Fruit fly (Drosophila melanogaster) whole organism, prepupa: ENCODE results near the gene CG8460.
A peak's percentile ranks its signal among the peaks of the same experiment; 100 is the strongest.

Experiments
- Blimp-1 ChIP-seq: fragments of 200-800 bp; sonication (Bioruptor generic); optimal IDR thresholded peaks from 3 replicates; lab custom pipeline; 2017; ENCODE audit warnings: missing biosample characterization, missing genetic modification characterization, mild to moderate bottlenecking, moderate library complexity, missing genetic modification reagents
- CG10631 ChIP-seq: fragments of 200-800 bp; sonication (Bioruptor generic); optimal IDR thresholded peaks from 2 replicates; lab custom pipeline; 2016; ENCODE audit warnings: missing biosample characterization, missing genetic modification characterization
- CG10669 ChIP-seq: fragments of 200-800 bp; sonication (Bioruptor generic); optimal IDR thresholded peaks from 3 replicates; lab custom pipeline; 2018; ENCODE audit warnings: missing biosample characterization, mild to moderate bottlenecking, missing genetic modification characterization, moderate library complexity
- CG15336 ChIP-seq: fragments of 200-800 bp; sonication (Bioruptor generic); IDR thresholded peaks from 2 replicates; pipeline ENCODE4 v1.3.6; 2022; ENCODE audit warnings: missing biosample characterization, missing genetic modification characterization
- CG16779 ChIP-seq: fragments of 200-800 bp; sonication (Bioruptor generic); optimal IDR thresholded peaks from 3 replicates; lab custom pipeline; 2017; ENCODE audit warnings: missing biosample characterization, mild to moderate bottlenecking, missing genetic modification characterization
- CG32006 ChIP-seq: fragments of 200-800 bp; sonication (Bioruptor generic); optimal IDR thresholded peaks from 3 replicates; lab custom pipeline; 2017; ENCODE audit warnings: missing biosample characterization, mild to moderate bottlenecking, missing genetic modification characterization
- CG4318 ChIP-seq: fragments of 200-800 bp; sonication (Bioruptor generic); optimal IDR thresholded peaks from 3 replicates; lab custom pipeline; 2017; ENCODE audit warnings: missing biosample characterization, mild to moderate bottlenecking, missing genetic modification characterization
- CG6854 ChIP-seq: fragments of 200-800 bp; sonication (Bioruptor generic); optimal IDR thresholded peaks from 2 replicates; lab custom pipeline; 2017; ENCODE audit warnings: missing biosample characterization, mild to moderate bottlenecking, missing genetic modification characterization
- CG7368 ChIP-seq: fragments of 200-800 bp; sonication (Bioruptor generic); optimal IDR thresholded peaks from 3 replicates; lab custom pipeline; 2016; ENCODE audit warnings: missing biosample characterization, missing genetic modification characterization
- CG8119 ChIP-seq: fragments of 200-800 bp; sonication (Bioruptor generic); IDR thresholded peaks from 3 replicates; pipeline ENCODE4 v1.3.6; 2022; ENCODE audit warnings: missing biosample characterization, missing genetic modification characterization
- CG8632 ChIP-seq: fragments of 200-800 bp; sonication (Bioruptor generic); optimal IDR thresholded peaks from 3 replicates; lab custom pipeline; 2016; ENCODE audit warnings: missing biosample characterization, missing genetic modification characterization
- Eip75B ChIP-seq: fragments of 200-800 bp; sonication (Bioruptor generic); optimal IDR thresholded peaks from 3 replicates; lab custom pipeline; 2016; ENCODE audit warnings: missing biosample characterization, missing genetic modification characterization
- Eip78C ChIP-seq: fragments of 200-800 bp; sonication (Bioruptor generic); peaks from one replicate; lab custom pipeline; 2016; ENCODE audit warnings: missing biosample characterization, missing genetic modification characterization
- Ets21C ChIP-seq: fragments of 200-800 bp; sonication (Bioruptor generic); optimal IDR thresholded peaks from 3 replicates; lab custom pipeline; 2016; ENCODE audit warnings: missing biosample characterization, missing genetic modification characterization
- Ets96B ChIP-seq: fragments of 200-800 bp; optimal IDR thresholded peaks from 2 replicates; lab custom pipeline; 2019; ENCODE audit warnings: missing biosample characterization, mild to moderate bottlenecking, missing genetic modification characterization, moderate library complexity
- Hr38 ChIP-seq: sonication (Bioruptor generic); optimal IDR thresholded peaks from 2 replicates; lab custom pipeline; 2016; ENCODE audit warnings: missing biosample characterization, missing genetic modification characterization
- Hr39 ChIP-seq: fragments of 200-800 bp; sonication (Bioruptor generic); optimal IDR thresholded peaks from 2 replicates; lab custom pipeline; 2016; ENCODE audit warnings: missing biosample characterization, missing genetic modification characterization
- Hr4 ChIP-seq: fragments of 200-800 bp; sonication (Bioruptor generic); optimal IDR thresholded peaks from 3 replicates; lab custom pipeline; 2016; ENCODE audit warnings: missing biosample characterization, missing genetic modification characterization
- Met ChIP-seq: fragments of 200-800 bp; sonication (Bioruptor generic); optimal IDR thresholded peaks from 3 replicates; lab custom pipeline; 2016; ENCODE audit warnings: missing biosample characterization, missing genetic modification characterization
- OdsH ChIP-seq: fragments of 200-800 bp; sonication (Bioruptor generic); optimal IDR thresholded peaks from 3 replicates; lab custom pipeline; 2016; ENCODE audit warnings: missing biosample characterization, missing genetic modification characterization
- Smox ChIP-seq: fragments of 200-800 bp; sonication (Bioruptor generic); optimal IDR thresholded peaks from 3 replicates; lab custom pipeline; 2016; ENCODE audit warnings: missing biosample characterization, missing genetic modification characterization
- Sox102F ChIP-seq: fragments of 200-800 bp; sonication (Bioruptor generic); optimal IDR thresholded peaks from 2 replicates; lab custom pipeline; 2016; ENCODE audit warnings: missing biosample characterization, mild to moderate bottlenecking, missing genetic modification characterization
- Sox14 ChIP-seq: fragments of 200-800 bp; sonication (Bioruptor generic); optimal IDR thresholded peaks from 3 replicates; lab custom pipeline; 2016; ENCODE audit warnings: missing biosample characterization, missing genetic modification characterization
- Sox15 ChIP-seq: fragments of 200-800 bp; sonication (Bioruptor generic); optimal IDR thresholded peaks from 3 replicates; lab custom pipeline; 2016; ENCODE audit warnings: missing biosample characterization, missing genetic modification characterization
- achi ChIP-seq: fragments of 200-800 bp; sonication (Bioruptor generic); optimal IDR thresholded peaks from 3 replicates; lab custom pipeline; 2016; ENCODE audit warnings: missing biosample characterization, missing genetic modification characterization
- acj6 ChIP-seq: fragments of 200-800 bp; sonication (Bioruptor generic); optimal IDR thresholded peaks from 3 replicates; lab custom pipeline; 2016; ENCODE audit warnings: missing biosample characterization, missing genetic modification characterization
- cyc ChIP-seq: fragments of 200-800 bp; sonication (Bioruptor generic); optimal IDR thresholded peaks from 3 replicates; lab custom pipeline; 2016; ENCODE audit warnings: missing biosample characterization, missing genetic modification characterization
- dac ChIP-seq: fragments of 200-800 bp; sonication (Bioruptor generic); optimal IDR thresholded peaks from 2 replicates; lab custom pipeline; 2017; ENCODE audit warnings: missing biosample characterization, mild to moderate bottlenecking, missing genetic modification characterization
- dsx ChIP-seq: fragments of 200-800 bp; optimal IDR thresholded peaks from 3 replicates; lab custom pipeline; 2019; ENCODE audit warnings: missing biosample characterization, mild to moderate bottlenecking, missing genetic modification characterization, moderate library complexity; ENCODE audit not compliant: poor library complexity, severe bottlenecking
- esn ChIP-seq: fragments of 200-800 bp; sonication (Bioruptor generic); optimal IDR thresholded peaks from 2 replicates; lab custom pipeline; 2016; ENCODE audit warnings: missing biosample characterization, mild to moderate bottlenecking, missing genetic modification characterization, moderate library complexity
- fkh ChIP-seq: fragments of 200-800 bp; sonication (Bioruptor generic); optimal IDR thresholded peaks from 3 replicates; lab custom pipeline; 2017; ENCODE audit warnings: missing biosample characterization, mild to moderate bottlenecking, missing genetic modification characterization, moderate library complexity
- ss ChIP-seq, 2 experiments: fragments of 200-800 bp; sonication (Bioruptor generic); optimal IDR thresholded peaks; 2 replicates in 1 of 2; 3 replicates in 1 of 2; lab custom pipeline; 2017 to 2018; ENCODE audit warnings: mild to moderate bottlenecking in 2 of 2, missing biosample characterization in 2 of 2, missing genetic modification characterization in 2 of 2, moderate library complexity in 1 of 2

Gene CG8460

DNA sequence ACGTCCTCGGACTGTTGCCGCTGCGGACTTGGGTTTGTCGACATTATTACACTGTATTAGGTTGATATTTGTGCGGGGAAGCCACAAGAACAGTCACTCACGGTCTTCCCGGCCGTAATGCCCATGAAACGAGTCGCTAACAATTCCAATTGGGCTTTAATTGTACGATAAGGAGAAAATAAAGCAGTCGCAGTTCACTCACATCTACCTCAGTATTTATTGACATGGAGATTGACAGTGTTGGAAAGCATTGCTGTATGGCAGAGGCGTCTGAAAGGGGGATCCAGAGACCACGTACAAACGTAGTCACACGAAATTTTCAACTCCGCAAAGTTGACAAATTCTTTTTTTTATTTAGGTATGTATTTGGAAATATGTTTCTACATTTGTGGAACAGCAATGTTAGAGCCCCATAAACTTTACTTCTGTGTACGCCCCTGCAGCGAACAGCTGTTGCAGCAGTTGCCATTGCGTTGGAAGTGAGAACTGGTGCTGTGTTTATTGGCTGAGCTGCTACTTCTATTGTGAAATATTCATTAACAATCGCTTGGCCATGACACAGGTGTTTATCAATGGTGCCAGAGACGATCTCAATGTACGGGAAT, 15.8 kb downstream of the CG8460 start, which contains the start of the genes CG8372 and CG8360 (continued):
- peak; percentile 98 for TF ChIP-seq CG4318 (GFP tag; lab: Kevin White, UChicago)
- TF ChIP-seq OdsH: peak; percentile 100
- peak; percentile 99 for TF ChIP-seq CG6854 (GFP tag; lab: Kevin White, UChicago)
- TF ChIP-seq CG8119 (GFP tag; lab: Robert Waterston, UW): peak; percentile 98
- TF ChIP-seq Hr38 (GFP tag; lab: Kevin White, UChicago): peak; percentile 97
- peak; percentile 99 for TF ChIP-seq CG10669
- peak; percentile 98 for TF ChIP-seq CG16779
- peak; percentile 100 for TF ChIP-seq Sox102F (GFP tag; lab: Kevin White, UChicago)
- peak; percentile 99 for TF ChIP-seq Sox15 (GFP tag; lab: Kevin White, UChicago)
- peak; percentile 99 for TF ChIP-seq dac (GFP tag; lab: Kevin White, UChicago)
- TF ChIP-seq Blimp-1 (GFP tag; lab: Kevin White, UChicago): peak; percentile 96
- peak; percentile 99 for TF ChIP-seq Met (GFP tag; lab: Kevin White, UChicago)
- peak; percentile 99 for TF ChIP-seq CG15336 (GFP tag; lab: Robert Waterston, UW)
- TF ChIP-seq Hr4: peak; percentile 100
- peak; percentile 100 for TF ChIP-seq CG10631
- TF ChIP-seq cyc (GFP tag; lab: Kevin White, UChicago): peak; percentile 99
- TF ChIP-seq ss (GFP tag; optimal IDR thresholded peaks at IDR 0.05; lab: Kevin White, UChicago): peak; percentile 98 to 99
- peak; percentile 99 for TF ChIP-seq Smox
- TF ChIP-seq Ets96B: peak; percentile 99
- peak; percentile 99 for TF ChIP-seq CG32006 (GFP tag; lab: Kevin White, UChicago)
- TF ChIP-seq Eip78C (GFP tag; lab: Kevin White, UChicago): peak; percentile 100
- TF ChIP-seq dsx (GFP tag; lab: Kevin White, UChicago): peak; percentile 97

DNA sequence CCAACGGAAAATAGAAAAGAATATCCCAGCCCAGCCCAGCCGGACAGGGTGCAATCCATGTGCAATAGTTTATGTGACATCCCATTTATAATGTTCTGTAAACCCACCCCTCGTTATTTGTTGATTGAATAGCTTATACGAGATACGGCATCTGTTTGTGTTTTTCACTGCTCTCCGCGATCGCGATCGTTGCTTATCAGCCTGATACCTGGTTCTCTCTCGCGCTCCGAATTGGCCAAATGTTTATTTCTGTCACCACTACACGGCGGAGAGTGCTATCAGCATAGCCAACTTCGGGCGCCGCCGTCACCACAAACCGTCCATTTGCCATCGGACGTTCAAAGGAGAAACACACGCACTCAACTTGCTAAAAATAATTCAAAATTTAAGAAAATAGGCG, 17.0 kb downstream of the CG8460 start, which contains the start of gene CG8353:
CG8353 (plus strand) TSS at position 59 of the 400 bp plus-strand sequence.
- TF ChIP-seq acj6: no peak
- peak; percentile 67 for TF ChIP-seq fkh (GFP tag; lab: Kevin White, UChicago)
- TF ChIP-seq CG15336 (GFP tag; lab: Robert Waterston, UW): 0 out of 2 replicates have a peak, but pooled peaks have one; percentile 21

DNA sequence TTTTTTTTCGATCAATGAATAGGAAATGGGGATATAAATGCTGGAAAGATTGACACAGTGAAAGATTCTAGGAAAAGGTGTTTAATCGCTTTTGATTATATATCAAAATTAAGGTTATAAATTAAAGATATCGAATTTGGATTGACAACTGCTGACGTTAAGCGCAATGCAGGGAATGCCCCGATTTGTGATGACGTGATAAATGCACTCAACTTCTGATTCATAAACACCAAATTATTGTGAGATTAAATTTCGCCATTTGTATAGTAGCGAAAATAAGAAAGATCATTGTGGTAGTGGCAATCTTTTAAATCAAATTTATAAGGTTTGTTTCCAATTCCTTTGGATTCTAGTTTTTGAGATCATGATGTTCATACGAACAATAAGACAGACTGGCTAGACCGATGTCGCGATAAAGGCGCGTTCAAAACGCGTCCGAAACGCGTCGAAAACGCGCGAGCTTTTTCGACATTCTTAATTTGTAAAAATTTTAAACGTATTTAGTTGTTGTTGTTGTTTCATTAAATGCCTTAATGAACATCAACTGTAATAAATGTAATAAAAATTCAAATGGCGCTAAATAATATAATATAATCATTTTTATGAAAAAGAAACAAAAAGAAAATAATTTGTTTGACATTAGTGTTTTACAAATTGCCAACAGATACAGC, 18.4 kb downstream of the CG8460 start, which contains the start of gene CG8349:
CG8349 (plus strand) TSS at position 657 of the 671 bp plus-strand sequence.
- no peak for TF ChIP-seq CG7368 (GFP tag; lab: Kevin White, UChicago)
- TF ChIP-seq, all 60 proteins: peak for 0

DNA sequence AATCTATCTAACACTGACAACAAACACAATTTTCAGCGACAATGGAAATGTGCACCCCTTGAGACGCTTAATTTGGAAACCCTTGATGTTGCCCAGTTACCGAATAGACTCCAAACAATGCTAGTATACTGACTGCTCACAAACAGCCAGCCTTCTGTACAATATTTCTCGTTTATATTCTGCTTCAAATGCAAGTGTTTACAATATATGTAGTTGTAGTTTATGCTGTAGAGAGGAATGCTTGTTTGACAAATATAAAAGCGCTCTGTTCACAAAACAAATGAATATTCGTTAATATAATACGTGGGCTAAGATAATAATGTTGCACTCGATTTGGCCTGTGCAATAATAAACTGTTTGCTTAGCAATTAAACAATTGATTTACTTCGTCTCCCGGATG, 20.9 kb downstream of the CG8460 start, which contains the start of gene CG8292:
CG8292 (minus strand) TSS at position 101 of the 400 bp plus-strand sequence.
- TF ChIP-seq Hr39 (GFP tag; lab: Kevin White, UChicago) (no peak), dsx (GFP tag; lab: Kevin White, UChicago) (no peak), Ets21C (GFP tag; lab: Kevin White, UChicago) (no peak), CG8632 (GFP tag; lab: Kevin White, UChicago) (no peak), Blimp-1 (GFP tag; lab: Kevin White, UChicago) (no peak), Eip75B (no peak), Hr38 (GFP tag; lab: Kevin White, UChicago) (no peak)

DNA sequence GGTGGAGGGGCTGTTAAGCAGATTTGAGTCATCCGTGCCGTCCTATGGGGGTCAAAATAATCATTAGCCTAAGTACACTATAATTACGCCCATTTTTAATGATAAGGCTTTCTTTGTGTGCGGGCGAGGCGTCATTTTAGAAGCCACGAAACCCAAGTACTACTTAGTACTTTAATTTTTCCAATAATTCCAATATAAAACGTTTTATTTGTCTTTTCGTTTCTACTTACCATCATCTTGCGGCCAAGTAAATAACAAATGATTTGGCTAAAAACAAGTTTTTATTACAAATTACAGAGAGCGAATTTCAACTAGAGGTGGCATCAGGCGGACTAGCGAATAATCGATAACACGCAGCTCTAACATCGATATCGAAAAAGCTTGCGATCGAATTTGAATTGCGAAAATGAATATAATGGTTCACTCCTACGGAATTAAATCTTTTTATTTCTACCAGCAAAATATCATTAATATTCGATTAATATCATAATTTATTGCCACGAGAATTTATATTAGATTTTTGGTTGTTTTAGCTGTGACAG, 23.5 kb downstream of the CG8460 start, which contains the start of gene Snx6:
Snx6 (minus strand) TSS at position 349 of the 542 bp plus-strand sequence.
- peak; percentile 16 for TF ChIP-seq esn (GFP tag; lab: Kevin White, UChicago)
- no peak for TF ChIP-seq CG15336 (GFP tag; lab: Robert Waterston, UW)
- TF ChIP-seq CG10631: no peak
- no peak for TF ChIP-seq Smox
- TF ChIP-seq dsx (GFP tag; lab: Kevin White, UChicago): no peak
- peak; percentile 58 for TF ChIP-seq Sox14 (GFP tag; lab: Kevin White, UChicago)
- no peak for TF ChIP-seq achi (GFP tag; lab: Kevin White, UChicago)
